Worm (Caenorhabditis elegans): ENCODE measurements around the gene W08F4.3.

The W08F4.3 gene

ce11 chrII:625926-626325 is 45.5 kb downstream of the W08F4.3 start (continued):
- no peak for TF ChIP-seq lim-7 (GFP tag; IDR thresholded peaks at IDR 0.05)
- TF ChIP-seq egl-27 (tag; optimal IDR thresholded peaks at IDR 0.05) = no peak
- TF ChIP-seq mdl-1 (tag; optimal IDR thresholded peaks at IDR 0.05) = peak in 1 of 2 experiments; percentile 17
- TF ChIP-seq nhr-102 (tag; optimal IDR thresholded peaks at IDR 0.05) = no peak
- no peak for TF ChIP-seq arid-1 (GFP tag; conservative IDR thresholded peaks at IDR 0.05)
- TF ChIP-seq fkh-10 (GFP tag; optimal IDR thresholded peaks at IDR 0.05) = no peak
- no peak for TF ChIP-seq ceh-28 (tag; optimal IDR thresholded peaks at IDR 0.05)

ce11 chrII:627205-627604 is 46.8 kb downstream of the W08F4.3 start, which contains the start of gene arrd-1:
TSS of gene arrd-1 (plus strand) at chrII:627505.
- TF ChIP-seq aly-2 (tag; optimal IDR thresholded peaks at IDR 0.05) = no peak
- no peak for TF ChIP-seq egl-27 (tag; optimal IDR thresholded peaks at IDR 0.05)
- no peak for TF ChIP-seq nhr-10 (tag; optimal IDR thresholded peaks at IDR 0.05)

- TF ChIP-seq ceh-20 (GFP tag; IDR thresholded peaks at IDR 0.05) = no peak
- TF ChIP-seq set-16 (GFP tag; IDR thresholded peaks at IDR 0.05) = no peak
- no peak for TF ChIP-seq daf-19 (GFP tag; conservative IDR thresholded peaks at IDR 0.05)
- no peak for TF ChIP-seq nhr-102 (tag; optimal IDR thresholded peaks at IDR 0.05)
- TF ChIP-seq unc-62 (GFP tag; optimal IDR thresholded peaks at IDR 0.05 in 1 of 2) = peak in 1 of 2 experiments; percentile 95
- TF ChIP-seq unc-62 (tag; optimal IDR thresholded peaks at IDR 0.05) = no peak
- TF ChIP-seq ceh-28 (tag; optimal IDR thresholded peaks at IDR 0.05) = no peak
- TF ChIP-seq hlh-11 (tag; optimal IDR thresholded peaks at IDR 0.05) = no peak
- TF ChIP-seq vab-7 (GFP tag; IDR thresholded peaks at IDR 0.05) = no peak
Measured at ce11 chrII:627913-628312, 47.5 kb downstream of the W08F4.3 start.
